Worm (Caenorhabditis elegans): ENCODE data around the gene crn-5.

DNA sequence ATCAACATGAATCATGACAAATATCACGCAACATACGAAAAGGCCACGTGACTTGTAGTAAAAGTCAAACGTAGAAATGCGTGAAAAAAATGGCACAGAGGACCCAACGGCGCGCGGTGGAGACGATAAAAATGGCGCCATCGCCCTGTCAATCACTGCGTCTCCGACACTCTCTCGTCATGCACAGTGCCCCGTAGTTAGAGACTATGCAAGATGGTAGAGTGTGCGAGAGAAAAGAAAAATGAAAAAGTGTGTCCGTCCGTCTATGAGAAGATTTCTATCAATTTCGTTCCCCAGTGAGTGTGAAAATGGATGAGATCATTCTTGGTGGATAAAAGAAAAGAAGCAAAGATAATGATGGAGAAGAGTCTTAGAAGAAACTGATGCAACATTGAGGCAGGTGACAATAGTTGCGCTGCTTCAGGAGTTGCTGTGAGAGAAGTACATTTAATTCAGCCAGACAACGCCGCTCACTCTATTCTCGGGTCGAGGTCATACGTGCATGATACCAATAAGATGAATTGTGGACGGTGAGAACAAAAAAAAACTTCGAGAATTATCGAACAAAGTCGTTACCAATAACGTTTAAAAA is 37.0 kb upstream of the crn-5 start:
- no peak for TF ChIP-seq dao-5 (tag; optimal IDR thresholded peaks at IDR 0.05)
- no peak for TF ChIP-seq him-1 (tag; optimal IDR thresholded peaks at IDR 0.05)

Data from whole organism, L4/young adult.